1 fruit fly cellular context compared by ENCODE assay signal in the genomic region with DNA sequence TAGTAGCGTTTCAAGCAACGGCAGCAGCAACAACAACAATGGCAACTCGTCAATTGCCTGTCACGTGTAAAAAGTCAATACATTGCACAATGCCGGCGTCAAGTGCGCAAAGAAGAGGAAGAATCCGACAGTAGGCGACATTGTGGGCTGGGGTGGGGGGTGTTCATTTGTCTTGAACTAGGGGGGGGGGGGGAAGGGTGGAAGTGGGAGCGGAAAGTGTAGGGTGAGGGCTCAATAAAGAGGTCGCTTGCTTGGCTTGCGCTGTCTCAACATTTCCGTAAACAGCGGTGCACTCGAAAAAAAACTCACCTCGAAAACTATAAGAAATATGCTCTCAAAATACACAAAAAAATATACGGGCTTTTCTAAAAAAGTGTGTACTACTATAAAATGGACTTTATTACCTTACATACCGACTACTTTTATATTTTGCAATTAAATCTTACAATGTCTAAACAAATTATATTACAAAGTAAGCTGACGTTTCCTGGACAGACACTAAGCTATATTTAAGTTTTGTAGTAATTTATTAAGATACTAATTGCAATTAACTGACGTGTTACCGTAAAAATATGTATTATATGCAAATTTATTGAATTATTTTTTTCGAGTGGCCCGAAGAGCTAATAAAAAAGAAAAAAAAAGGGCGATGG.
TF ChIP-seq lines count a peak whose summit lies in the region.

No protein-coding gene starts in this region.

TF ChIP-seq in whole organism, embryonic, 481 proteins besides CTCF, POLR2A, EP300 and RAD21 (continued from another document):
- TF ChIP-seq pan (optimal IDR thresholded peaks at IDR 0.05; lab: Kevin White, UChicago) (no peak), pan (GFP tag; optimal IDR thresholded peaks at IDR 0.05 in 1 of 2, IDR thresholded peaks at IDR 0.05 in 1 of 2) (peak in 1 of 2 experiments; percentile 41), CG18599 (GFP tag; optimal IDR thresholded peaks at IDR 0.05; lab: Kevin White, UChicago) (peak; percentile 4), az2 (GFP tag; optimal IDR thresholded peaks at IDR 0.05; lab: Kevin White, UChicago) (peak; percentile 25), ATbp (GFP tag; optimal IDR thresholded peaks at IDR 0.05; lab: Kevin White, UChicago) (peak; percentile 16), amos (GFP tag; IDR thresholded peaks at IDR 0.05; lab: Robert Waterston, UW; ENCODE audit: partially characterized antibody) (no peak), lola (GFP tag; optimal IDR thresholded peaks at IDR 0.05; lab: Kevin White, UChicago) (peak in 1 of 3 experiments; percentile 22), grau (tag; optimal IDR thresholded peaks at IDR 0.05; lab: Kevin White, UChicago) (peak; percentile 27), Xbp1 (GFP tag; optimal IDR thresholded peaks at IDR 0.05; lab: Kevin White, UChicago) (peak; percentile 14), CG18262 (tag; optimal IDR thresholded peaks at IDR 0.05; lab: Kevin White, UChicago) (peak; percentile 72), CG4707 (GFP tag; optimal IDR thresholded peaks at IDR 0.05; lab: Kevin White, UChicago) (no peak), CG5180 (GFP tag; optimal IDR thresholded peaks at IDR 0.05; lab: Kevin White, UChicago) (no peak), CG13424 (tag; optimal IDR thresholded peaks at IDR 0.05; lab: Kevin White, UChicago) (peak; percentile 22), lmd (GFP tag; IDR thresholded peaks at IDR 0.05; lab: Robert Waterston, UW) (peak; percentile 45; the same call in 1 of the 2 replicates), cad (GFP tag; optimal IDR thresholded peaks at IDR 0.05; lab: Kevin White, UChicago) (no peak), D (optimal IDR thresholded peaks at IDR 0.05; lab: Kevin White, UChicago) (no peak), D (GFP tag; optimal IDR thresholded peaks at IDR 0.05; lab: Kevin White, UChicago) (peak; percentile 33), tna (GFP tag; IDR thresholded peaks at IDR 0.05; lab: Robert Waterston, UW; ENCODE audit: partially characterized antibody) (no peak), CG4424 (GFP tag; optimal IDR thresholded peaks at IDR 0.05; lab: Kevin White, UChicago) (peak; percentile 29), cwo (GFP tag; optimal IDR thresholded peaks at IDR 0.05; lab: Kevin White, UChicago) (peak; percentile 43), stwl (tag; optimal IDR thresholded peaks at IDR 0.05; lab: Kevin White, UChicago) (no peak), maf-S (GFP tag; optimal IDR thresholded peaks at IDR 0.05; lab: Kevin White, UChicago) (no peak), CG11696 (GFP tag; IDR thresholded peaks at IDR 0.05; lab: Robert Waterston, UW) (no peak), Xrp1 (GFP tag; IDR thresholded peaks at IDR 0.05; lab: Robert Waterston, UW) (peak; percentile 30; the same call in 1 of the 2 replicates), fd96Cb (tag; optimal IDR thresholded peaks at IDR 0.05; lab: Kevin White, UChicago) (peak; percentile 57), CG17385 (GFP tag; optimal IDR thresholded peaks at IDR 0.05; lab: Kevin White, UChicago) (peak; percentile 38), dimm (GFP tag; IDR thresholded peaks at IDR 0.05; lab: Robert Waterston, UW) (no peak), Oli (tag; optimal IDR thresholded peaks at IDR 0.05; lab: Kevin White, UChicago) (peak; percentile 46), bsh (GFP tag; optimal IDR thresholded peaks at IDR 0.05; lab: Kevin White, UChicago) (peak in 1 of 2 experiments; percentile 39), CG11398 (GFP tag; optimal IDR thresholded peaks at IDR 0.05; lab: Kevin White, UChicago) (no peak), seq (GFP tag; IDR thresholded peaks at IDR 0.05; lab: Robert Waterston, UW) (peak; percentile 18; the same call in 1 of the 2 replicates), Asciz (GFP tag; optimal IDR thresholded peaks at IDR 0.05; lab: Kevin White, UChicago) (peak; percentile 51), CG18476 (GFP tag; optimal IDR thresholded peaks at IDR 0.05; lab: Kevin White, UChicago) (peak; percentile 5), CG34224 (GFP tag; IDR thresholded peaks at IDR 0.05; lab: Robert Waterston, UW; ENCODE audit: partially characterized antibody) (no peak), Spps (tag; optimal IDR thresholded peaks at IDR 0.05; lab: Kevin White, UChicago) (peak; percentile 12), CG12391 (tag; optimal IDR thresholded peaks at IDR 0.05; lab: Kevin White, UChicago) (peak; percentile 35), Eip74EF (GFP tag; optimal IDR thresholded peaks at IDR 0.05; lab: Kevin White, UChicago) (peak in 1 of 2 experiments; percentile 67), CG11504 (tag; optimal IDR thresholded peaks at IDR 0.05; lab: Kevin White, UChicago) (peak; percentile 73), nmo (GFP tag; optimal IDR thresholded peaks at IDR 0.05; lab: Kevin White, UChicago) (peak; percentile 69), CG8924 (tag; optimal IDR thresholded peaks at IDR 0.05; lab: Kevin White, UChicago) (peak; percentile 5), CG15601 (tag; optimal IDR thresholded peaks at IDR 0.05; lab: Kevin White, UChicago) (peak; percentile 31), D19A (tag; optimal IDR thresholded peaks at IDR 0.05; lab: Kevin White, UChicago) (peak; percentile 13), CG31441 (GFP tag; IDR thresholded peaks at IDR 0.05; lab: Robert Waterston, UW) (peak; percentile 73), Pdp1 (GFP tag; optimal IDR thresholded peaks at IDR 0.05; lab: Kevin White, UChicago) (peak in 1 of 2 experiments; percentile 7), btn (GFP tag; optimal IDR thresholded peaks at IDR 0.05; lab: Kevin White, UChicago) (no peak), CG1792 (GFP tag; optimal IDR thresholded peaks at IDR 0.05; lab: Kevin White, UChicago) (no peak), CG12744 (GFP tag; optimal IDR thresholded peaks at IDR 0.05; lab: Kevin White, UChicago) (no peak), oc (tag; optimal IDR thresholded peaks at IDR 0.05; lab: Kevin White, UChicago) (no peak), pnt (GFP tag; optimal IDR thresholded peaks at IDR 0.05; lab: Kevin White, UChicago) (no peak), CG4360 (GFP tag; IDR thresholded peaks at IDR 0.05; lab: Robert Waterston, UW) (peak; percentile 79; the same call in 1 of the 2 replicates), Ssrp (tag; optimal IDR thresholded peaks at IDR 0.05; lab: Kevin White, UChicago) (peak; percentile 44), Sox100B (GFP tag; optimal IDR thresholded peaks at IDR 0.05; lab: Kevin White, UChicago) (peak; percentile 58), CG15479 (GFP tag; optimal IDR thresholded peaks at IDR 0.05; lab: Kevin White, UChicago) (no peak), CG10209 (GFP tag; optimal IDR thresholded peaks at IDR 0.05; lab: Kevin White, UChicago) (peak; percentile 32), CG15514 (GFP tag; optimal IDR thresholded peaks at IDR 0.05; lab: Kevin White, UChicago) (no peak), CoRest (tag; optimal IDR thresholded peaks at IDR 0.05; lab: Kevin White, UChicago) (peak; percentile 44), esg (GFP tag; conservative IDR thresholded peaks at IDR 0.05; lab: Robert Waterston, UW) (no peak)
